Worm (Caenorhabditis elegans) whole organism, young adult: ENCODE data around the gene Y49F6B.2.

Experiments
- B0261.1 ChIP-seq: sonication (generic microtip); optimal IDR thresholded peaks from 2 replicates; lab custom pipeline; 2016; ENCODE audit warnings: mild to moderate bottlenecking, missing genetic modification characterization, moderate library complexity, missing compliant biosample characterization
- F22D6.2 ChIP-seq: sonication (generic microtip); optimal IDR thresholded peaks from 2 replicates; lab custom pipeline; 2016; ENCODE audit warnings: mild to moderate bottlenecking, missing genetic modification characterization, missing compliant biosample characterization
- F33H1.4 ChIP-seq: fragments of 200-800 bp; sonication (Bioruptor generic); IDR thresholded peaks from 2 replicates; pipeline ENCODE4 v1.3.6; 2022; ENCODE audit warnings: missing genetic modification reagents, missing genetic modification characterization, missing compliant biosample characterization
- F57A8.1 ChIP-seq: fragments of 200-800 bp; sonication (Bioruptor generic); optimal IDR thresholded peaks from 2 replicates; lab custom pipeline; 2018; ENCODE audit warnings: mild to moderate bottlenecking, missing genetic modification characterization, moderate library complexity, missing compliant biosample characterization
- T26A5.8 ChIP-seq: sonication (generic microtip); optimal IDR thresholded peaks from 2 replicates; lab custom pipeline; 2016; ENCODE audit warnings: missing genetic modification characterization, missing compliant biosample characterization
- akir-1 ChIP-seq: fragments of 200-800 bp; sonication (Bioruptor generic); optimal IDR thresholded peaks from 2 replicates; lab custom pipeline; 2018; ENCODE audit warnings: mild to moderate bottlenecking, missing genetic modification characterization, moderate library complexity, missing compliant biosample characterization
- atf-7 ChIP-seq: sonication (generic microtip); optimal IDR thresholded peaks from 2 replicates; lab custom pipeline; 2017; ENCODE audit warnings: mild to moderate bottlenecking, missing genetic modification characterization, missing compliant biosample characterization
- attf-5 ChIP-seq: fragments of 200-800 bp; sonication (Bioruptor generic); optimal IDR thresholded peaks from 2 replicates; lab custom pipeline; 2018; ENCODE audit warnings: mild to moderate bottlenecking, missing genetic modification characterization, missing compliant biosample characterization
- bed-1 ChIP-seq: fragments of 200-800 bp; sonication (Bioruptor generic); IDR thresholded peaks from 2 replicates; pipeline ENCODE4 v1.3.6; 2022; ENCODE audit warnings: missing genetic modification reagents, missing genetic modification characterization, missing compliant biosample characterization
- ccch-3 ChIP-seq: fragments of 200-800 bp; sonication (Bioruptor generic); optimal IDR thresholded peaks from 2 replicates; lab custom pipeline; 2018; ENCODE audit warnings: mild to moderate bottlenecking, missing genetic modification characterization, missing compliant biosample characterization
- cebp-1 ChIP-seq, 2 experiments: fragments of 200-800 bp in 1 of 2; sonication (Bioruptor generic) in 1 of 2; sonication (generic microtip) in 1 of 2; IDR thresholded peaks in 1 of 2; optimal IDR thresholded peaks in 1 of 2; 2 replicates each; pipeline versions ENCODE4 v1.3.6 to Lab custom; 2017 to 2022; ENCODE audit warnings: missing compliant biosample characterization in 2 of 2, missing genetic modification characterization in 2 of 2, mild to moderate bottlenecking in 1 of 2, missing genetic modification reagents in 1 of 2, moderate library complexity in 1 of 2
- ceh-27 ChIP-seq: fragments of 200-800 bp; sonication (Bioruptor generic); optimal IDR thresholded peaks from 2 replicates; lab custom pipeline; 2018; ENCODE audit warnings: mild to moderate bottlenecking, missing genetic modification characterization, moderate library complexity, missing compliant biosample characterization
- ceh-58 ChIP-seq: fragments of 200-800 bp; sonication (Bioruptor generic); IDR thresholded peaks from 2 replicates; pipeline ENCODE4 v1.3.6; 2022; ENCODE audit warnings: missing genetic modification characterization, missing compliant biosample characterization
- ceh-91 ChIP-seq: fragments of 200-800 bp; sonication (Bioruptor generic); IDR thresholded peaks from 2 replicates; pipeline ENCODE4 v1.3.6; 2022; ENCODE audit warnings: missing genetic modification reagents, missing genetic modification characterization, missing compliant biosample characterization
- die-1 ChIP-seq: sonication (generic microtip); optimal IDR thresholded peaks from 2 replicates; lab custom pipeline; 2016; ENCODE audit warnings: missing genotype, mild to moderate bottlenecking, missing genetic modification characterization, missing compliant biosample characterization
- dox-1 ChIP-seq: fragments of 200-800 bp; sonication (Bioruptor generic); IDR thresholded peaks from 2 replicates; pipeline ENCODE4 v1.3.6; 2022; ENCODE audit warnings: missing genetic modification reagents, missing genetic modification characterization, missing compliant biosample characterization
- egl-18 ChIP-seq: fragments of 200-800 bp; sonication (Bioruptor generic); IDR thresholded peaks from 2 replicates; pipeline ENCODE4 v1.3.6; 2022; ENCODE audit warnings: missing genetic modification reagents, missing genetic modification characterization, missing compliant biosample characterization
- egrh-3 ChIP-seq: fragments of 200-800 bp; sonication (Bioruptor generic); IDR thresholded peaks from 2 replicates; pipeline ENCODE4 v1.3.6; 2022; ENCODE audit warnings: missing genetic modification reagents, missing genetic modification characterization, missing compliant biosample characterization
- ekl-4 ChIP-seq: fragments of 200-800 bp; sonication (Bioruptor generic); IDR thresholded peaks from 2 replicates; pipeline ENCODE4 v1.3.6; 2022; ENCODE audit warnings: missing genetic modification reagents, missing genetic modification characterization, missing compliant biosample characterization
- fkh-3 ChIP-seq: sonication (generic microtip); optimal IDR thresholded peaks from 2 replicates; lab custom pipeline; 2016; ENCODE audit warnings: mild to moderate bottlenecking, missing genetic modification characterization, missing compliant biosample characterization
- hmg-1.2 ChIP-seq: fragments of 200-800 bp; sonication (Bioruptor generic); IDR thresholded peaks from 2 replicates; pipeline ENCODE4 v1.3.6; 2022; ENCODE audit warnings: missing genetic modification reagents, missing genetic modification characterization, missing compliant biosample characterization
- let-607 ChIP-seq, 2 experiments: fragments of 200-800 bp in 1 of 2; sonication (Bioruptor generic) in 1 of 2; sonication (generic microtip) in 1 of 2; optimal IDR thresholded peaks; 2 replicates each; lab custom pipeline; 2016 to 2018; ENCODE audit warnings: mild to moderate bottlenecking in 2 of 2, missing compliant biosample characterization in 2 of 2, missing genetic modification characterization in 2 of 2, moderate library complexity in 2 of 2, missing genotype in 1 of 2
- lin-26 ChIP-seq: fragments of 200-800 bp; sonication (Bioruptor generic); IDR thresholded peaks from 2 replicates; pipeline ENCODE4 v1.3.6; 2022; ENCODE audit warnings: missing genetic modification reagents, missing genetic modification characterization, missing compliant biosample characterization
- lin-35 ChIP-seq, 3 experiments: fragments of 150-350 bp in 2 of 3; sonication (generic microtip) in 1 of 3; optimal IDR thresholded peaks; 2 replicates each; lab custom pipeline; 2014 to 2018; ENCODE audit warnings: missing biosample characterization in 3 of 3, missing genetic modification characterization in 3 of 3, missing genetic modification reagents in 3 of 3
- lin-40 ChIP-seq: sonication (generic microtip); optimal IDR thresholded peaks from 2 replicates; lab custom pipeline; 2016; ENCODE audit warnings: missing genetic modification characterization, mild to moderate bottlenecking, missing compliant biosample characterization, missing genotype, missing genetic modification reagents
- lin-54 ChIP-seq: fragments of 200-800 bp; sonication (Bioruptor generic); optimal IDR thresholded peaks from 2 replicates; lab custom pipeline; 2018; ENCODE audit warnings: mild to moderate bottlenecking, missing genetic modification characterization, missing compliant biosample characterization
- lsl-1 ChIP-seq: fragments of 200-800 bp; sonication (Bioruptor generic); optimal IDR thresholded peaks from 2 replicates; lab custom pipeline; 2018; ENCODE audit warnings: mild to moderate bottlenecking, missing genetic modification characterization, moderate library complexity, missing compliant biosample characterization
- madf-6 ChIP-seq: fragments of 200-800 bp; sonication (Bioruptor generic); IDR thresholded peaks from 2 replicates; pipeline ENCODE4 v1.3.6; 2022; ENCODE audit warnings: missing genetic modification reagents, missing genetic modification characterization, missing compliant biosample characterization
- madf-8 ChIP-seq: fragments of 200-800 bp; sonication (Bioruptor generic); conservative IDR thresholded peaks from 2 replicates; pipeline ENCODE4 v1.3.6; 2022; ENCODE audit warnings: missing genetic modification reagents, missing genetic modification characterization, missing compliant biosample characterization
- mcd-1 ChIP-seq: fragments of 200-800 bp; sonication (Bioruptor generic); IDR thresholded peaks from 2 replicates; pipeline ENCODE4 v1.3.6; 2022; ENCODE audit warnings: missing genetic modification reagents, missing genetic modification characterization, missing compliant biosample characterization
- nfya-1 ChIP-seq: sonication (generic microtip); optimal IDR thresholded peaks from 2 replicates; lab custom pipeline; 2017; ENCODE audit warnings: antibody characterized with exemption, missing compliant biosample characterization, missing genetic modification characterization, borderline replicate concordance; ENCODE audit not compliant: insufficient read depth
- nhr-80 ChIP-seq: sonication (generic microtip); optimal IDR thresholded peaks from 2 replicates; lab custom pipeline; 2016; ENCODE audit warnings: missing genetic modification characterization, missing compliant biosample characterization
- pbrm-1 ChIP-seq: fragments of 200-800 bp; sonication (Bioruptor generic); IDR thresholded peaks from 2 replicates; pipeline ENCODE4 v1.3.6; 2022; ENCODE audit warnings: missing genetic modification reagents, missing genetic modification characterization, missing compliant biosample characterization
- snpc-4 ChIP-seq, 5 experiments: fragments of 150-350 bp in 1 of 5; sonication (generic microtip) in 4 of 5; optimal IDR thresholded peaks; 2 replicates each; lab custom pipeline; 2014 to 2018; ENCODE audit warnings: missing genetic modification characterization in 5 of 5, missing biosample characterization in 3 of 5, antibody characterized with exemption in 2 of 5, mild to moderate bottlenecking in 2 of 5, missing compliant biosample characterization in 2 of 5, missing genotype in 2 of 5, moderate library complexity in 2 of 5, missing genetic modification reagents in 1 of 5
- tbp1 ChIP-seq: fragments of 200-800 bp; sonication (Bioruptor generic); optimal IDR thresholded peaks from 2 replicates; lab custom pipeline; 2018; ENCODE audit warnings: mild to moderate bottlenecking, missing genetic modification characterization, missing compliant biosample characterization
- xnd-1 ChIP-seq: sonication (generic microtip); optimal IDR thresholded peaks from 2 replicates; lab custom pipeline; 2016; ENCODE audit warnings: missing genotype, missing genetic modification reagents, missing genetic modification characterization, missing compliant biosample characterization
- zfh-2 ChIP-seq: fragments of 200-800 bp; sonication (Bioruptor generic); conservative IDR thresholded peaks from 2 replicates; pipeline ENCODE4 v1.3.6; 2022; ENCODE audit warnings: missing genetic modification reagents, missing genetic modification characterization, missing compliant biosample characterization
- ztf-18 ChIP-seq: sonication (generic microtip); optimal IDR thresholded peaks from 2 replicates; lab custom pipeline; 2016; ENCODE audit warnings: missing genotype, mild to moderate bottlenecking, missing genetic modification characterization, missing compliant biosample characterization
- ztf-26 ChIP-seq: sonication (generic microtip); optimal IDR thresholded peaks from 2 replicates; lab custom pipeline; 2017; ENCODE audit warnings: missing genetic modification characterization, missing compliant biosample characterization
- ztf-6 ChIP-seq: fragments of 200-800 bp; sonication (Bioruptor generic); IDR thresholded peaks from 2 replicates; pipeline ENCODE4 v1.3.6; 2022; ENCODE audit warnings: missing genetic modification reagents, missing genetic modification characterization, missing compliant biosample characterization

Gene Y49F6B.2

ce11 chrII:3546381-3546931 is 43.7 kb downstream of the Y49F6B.2 start, which contains the start of gene apd-3 (continued):
- TF ChIP-seq atf-7 (tag; lab: Kevin White, UChicago) (no peak), let-607 (tag; optimal IDR thresholded peaks at IDR 0.05; lab: Kevin White, UChicago) (no peak), B0261.1 (no peak), die-1 (tag; lab: Kevin White, UChicago) (no peak), madf-8 (GFP tag; lab: Robert Waterston, UW) (peak; percentile 82), ccch-3 (no peak), pbrm-1 (GFP tag; lab: Robert Waterston, UW) (no peak)

DNA sequence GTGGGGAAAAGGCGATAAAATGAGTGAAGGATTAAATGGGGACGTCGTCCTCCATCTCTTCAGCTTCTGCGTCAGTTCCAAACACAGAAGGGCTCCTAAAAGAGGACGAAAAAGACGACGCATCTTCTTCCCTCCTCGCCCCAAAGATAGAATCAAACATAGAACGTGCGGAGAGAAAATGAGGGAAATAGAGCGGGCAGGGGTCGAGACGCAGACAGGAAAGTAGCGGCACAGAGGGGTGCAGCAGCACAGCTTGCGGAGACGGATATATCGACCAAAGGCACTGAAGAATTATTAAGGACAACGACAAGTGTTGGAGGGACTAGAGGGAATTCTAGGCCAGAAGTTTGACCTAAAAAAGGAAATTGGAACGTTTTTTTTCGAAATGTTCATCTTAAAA is 44.5 kb downstream of the Y49F6B.2 start:
- TF ChIP-seq egrh-3 (GFP tag; lab: Robert Waterston, UW) (0 out of 2 replicates have a peak, but pooled peaks have one; percentile 18), T26A5.8 (tag; lab: Kevin White, UChicago) (no peak), zfh-2 (peak; percentile 84), ceh-27 (GFP tag; lab: Kevin White, UChicago) (peak; percentile 37), mcd-1 (peak; percentile 54), hmg-1.2 (peak; percentile 74; the same call in 1 of the 2 replicates), ztf-18 (tag; lab: Kevin White, UChicago) (no peak)

DNA sequence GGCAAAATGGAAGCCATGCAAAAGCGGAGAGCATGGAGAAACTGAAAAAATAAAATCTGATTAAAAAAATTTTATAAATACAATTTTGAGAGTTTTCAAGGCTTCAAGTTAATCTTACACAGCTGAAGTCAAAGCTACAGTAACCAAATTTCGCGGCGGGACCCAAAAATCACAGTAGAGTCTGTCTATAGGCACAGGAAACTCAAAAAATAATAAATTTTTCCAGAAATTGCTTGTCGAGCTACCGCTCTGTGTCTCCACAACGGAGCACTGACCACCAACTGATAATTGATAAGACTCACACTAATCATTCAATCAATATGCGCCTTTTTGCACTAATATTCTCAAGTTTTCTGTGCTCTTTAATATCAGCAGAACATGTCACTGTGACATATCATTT is 47.6 kb downstream of the Y49F6B.2 start, which contains the start of gene W10G11.19:
Gene W10G11.19 (plus strand): TSS at position 301 of the 400 bp plus-strand sequence.
- TF ChIP-seq nhr-80 (tag; lab: Kevin White, UChicago) (peak; percentile 59), nfya-1 (tag; lab: Kevin White, UChicago) (no peak)

ce11 chrII:3553453-3553852 is 50.7 kb downstream of the Y49F6B.2 start, which contains the start of gene dnc-3:
Gene dnc-3 (plus strand): TSS chrII:3553724.
- TF ChIP-seq let-607 (tag; optimal IDR thresholded peaks at IDR 0.05; lab: Kevin White, UChicago) = peak in 1 of 2 experiments; percentile 61
- TF ChIP-seq pbrm-1 (GFP tag; lab: Robert Waterston, UW) = 0 out of 2 replicates have a peak, but pooled peaks have one; percentile 22
- TF ChIP-seq mcd-1 = peak; percentile 61
- no peak for TF ChIP-seq F22D6.2 (tag; lab: Kevin White, UChicago)
- TF ChIP-seq lin-26 (GFP tag; lab: Robert Waterston, UW) = no peak
- no peak for TF ChIP-seq egl-18
- peak; percentile 62; the same call in 1 of the 2 replicates for TF ChIP-seq ceh-91 (GFP tag; lab: Robert Waterston, UW)
- TF ChIP-seq attf-5 (GFP tag; lab: Kevin White, UChicago) = peak; percentile 45
- no peak for TF ChIP-seq snpc-4 (GFP tag; optimal IDR thresholded peaks at IDR 0.05; lab: Kevin White, UChicago)
- peak in 1 of 4 experiments; percentile 45 for TF ChIP-seq snpc-4 (tag; optimal IDR thresholded peaks at IDR 0.05; lab: Kevin White, UChicago)
- TF ChIP-seq madf-8 (GFP tag; lab: Robert Waterston, UW) = peak; percentile 53
- 0 out of 2 replicates have a peak, but pooled peaks have one; percentile 9 for TF ChIP-seq dox-1 (GFP tag; lab: Robert Waterston, UW)
- no peak for TF ChIP-seq ceh-58
- peak; percentile 78 for TF ChIP-seq lin-40 (tag; lab: Kevin White, UChicago)
- no peak for TF ChIP-seq ekl-4 (GFP tag; lab: Robert Waterston, UW)
- peak; percentile 20 for TF ChIP-seq B0261.1
- TF ChIP-seq ztf-26 (tag; lab: Kevin White, UChicago) = peak; percentile 37
- peak; percentile 50; the same call in 1 of the 2 replicates for TF ChIP-seq F33H1.4 (GFP tag; lab: Robert Waterston, UW)
- peak; percentile 66 for TF ChIP-seq xnd-1
- no peak for TF ChIP-seq bed-1 (GFP tag; lab: Robert Waterston, UW)
- TF ChIP-seq madf-6 (GFP tag; lab: Robert Waterston, UW) = peak; percentile 73; the same call in 1 of the 2 replicates
- TF ChIP-seq fkh-3 = no peak
- no peak for TF ChIP-seq ztf-6 (GFP tag; lab: Robert Waterston, UW)
- 0 out of 2 replicates have a peak, but pooled peaks have one; percentile 20 for TF ChIP-seq cebp-1 (GFP tag; IDR thresholded peaks at IDR 0.05; lab: Robert Waterston, UW)
- peak; percentile 79 for TF ChIP-seq cebp-1 (tag; optimal IDR thresholded peaks at IDR 0.05; lab: Kevin White, UChicago)
- TF ChIP-seq lin-54 (GFP tag; lab: Kevin White, UChicago) = peak; percentile 42
- peak; percentile 20 for TF ChIP-seq tbp1 (GFP tag; lab: Kevin White, UChicago)
- TF ChIP-seq lsl-1 = peak; percentile 61
- TF ChIP-seq hmg-1.2 = peak; percentile 23; the same call in 1 of the 2 replicates
- TF ChIP-seq F57A8.1 (GFP tag; lab: Kevin White, UChicago) = no peak
- peak in 1 of 3 experiments; percentile 31 for TF ChIP-seq lin-35 (GFP tag; optimal IDR thresholded peaks at IDR 0.05; lab: Kevin White, UChicago)
- no peak for TF ChIP-seq akir-1 (GFP tag; lab: Kevin White, UChicago)
